Fruit fly (Drosophila melanogaster): ENCODE measurements around the gene CG32813.

DNA sequence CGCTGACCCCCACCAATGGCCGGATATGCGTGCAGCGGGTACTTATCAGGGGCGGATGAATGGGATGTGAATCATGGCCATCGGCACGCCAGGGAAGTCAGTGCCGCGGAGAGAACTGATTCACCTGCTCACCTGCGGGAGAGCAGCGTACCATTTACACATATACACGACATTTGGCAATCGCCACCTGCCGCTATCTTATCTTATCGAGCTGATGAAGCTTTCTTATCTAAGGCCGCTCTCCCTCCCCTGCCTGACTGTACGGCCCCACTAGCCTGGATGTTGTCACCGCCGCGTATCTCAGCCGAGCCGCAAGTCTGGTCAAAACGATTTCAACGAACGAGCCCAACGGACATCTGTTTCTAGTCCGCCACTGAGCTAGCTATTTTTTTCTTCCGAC is 34.5 kb upstream of the CG32813 start, which contains the start of gene Tsp2A:
- no peak for TF ChIP-seq CG7368 (GFP tag; optimal IDR thresholded peaks at IDR 0.05)
- TF ChIP-seq eg (GFP tag; IDR thresholded peaks at IDR 0.05), result no peak
- no peak for TF ChIP-seq Hr38 (GFP tag; optimal IDR thresholded peaks at IDR 0.05)
- TF ChIP-seq dsx (GFP tag; optimal IDR thresholded peaks at IDR 0.05; ENCODE audit: poor library complexity, severe bottlenecking), result no peak
- no peak for TF ChIP-seq CG31627 (GFP tag; optimal IDR thresholded peaks at IDR 0.05)
- TF ChIP-seq CG4318 (GFP tag; optimal IDR thresholded peaks at IDR 0.05), result no peak
- no peak for TF ChIP-seq Hr4 (GFP tag; optimal IDR thresholded peaks at IDR 0.05)
- no peak for TF ChIP-seq salr (GFP tag; optimal IDR thresholded peaks at IDR 0.05)
- no peak for TF ChIP-seq svp (GFP tag)
